Fruit fly (Drosophila melanogaster): ENCODE measurements around the gene CG9674.

CG9674 gene

DNA sequence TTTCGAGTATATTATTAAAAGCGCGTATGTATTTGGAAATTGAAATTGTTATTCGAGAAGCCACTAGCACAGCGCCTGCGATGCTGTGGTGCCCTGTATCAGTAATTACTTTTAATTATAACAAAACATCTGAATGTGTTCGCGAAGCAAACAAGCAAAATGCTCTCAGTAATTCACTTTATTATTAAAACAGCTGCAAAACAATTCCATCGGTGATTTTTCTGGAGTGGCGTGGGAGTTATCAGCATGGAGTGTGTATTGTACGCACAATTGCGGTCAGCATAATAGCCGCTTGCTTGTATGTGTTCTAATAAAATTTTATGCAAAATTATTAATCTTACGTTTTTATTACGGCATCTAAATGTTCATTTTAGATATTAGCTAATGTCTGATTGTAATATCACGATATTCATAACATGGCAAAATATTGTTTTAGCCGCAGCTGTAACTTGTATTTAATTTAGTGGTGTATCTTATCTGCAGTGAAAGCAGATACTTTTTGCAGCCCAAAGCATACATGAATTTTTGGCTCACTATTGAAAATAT is 25.2 kb downstream of the CG9674 start:
- TF ChIP-seq CG8478 (optimal IDR thresholded peaks at IDR 0.05) (no peak), CTCF (optimal IDR thresholded peaks at IDR 0.05) (no peak)

DNA sequence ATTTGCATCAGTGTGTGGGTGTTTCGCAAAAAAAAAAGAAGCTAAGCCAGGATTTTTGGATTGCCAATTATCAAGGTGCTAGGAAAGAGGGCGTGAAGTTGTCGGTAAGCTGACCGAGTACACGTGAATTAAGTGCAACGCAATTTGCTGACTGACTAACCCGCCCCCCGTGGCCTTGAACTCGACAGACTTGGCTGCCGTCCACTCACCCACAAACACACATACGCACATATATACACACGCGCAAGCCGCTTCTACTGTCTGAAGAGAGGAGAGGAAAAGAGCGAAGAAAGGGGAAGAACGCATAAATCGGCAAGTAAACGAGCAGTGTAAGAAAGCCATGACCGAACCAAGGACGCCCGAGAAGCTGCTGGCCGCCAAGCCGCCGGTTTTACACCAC is 27.2 kb downstream of the CG9674 start:
- TF ChIP-seq CTCF (optimal IDR thresholded peaks at IDR 0.05) (no peak), CG8478 (optimal IDR thresholded peaks at IDR 0.05) (no peak)

dm6 chr3L:16779704-16780173 is 27.8 kb downstream of the CG9674 start, which contains the start of the genes mus302 and CG9705:
Gene mus302 (minus strand): TSS chr3L:16779736.
Gene CG9705 (plus strand): TSS chr3L:16780100.
- TF ChIP-seq CTCF (optimal IDR thresholded peaks at IDR 0.05): no peak
- TF ChIP-seq CG8478 (optimal IDR thresholded peaks at IDR 0.05): no peak

DNA sequence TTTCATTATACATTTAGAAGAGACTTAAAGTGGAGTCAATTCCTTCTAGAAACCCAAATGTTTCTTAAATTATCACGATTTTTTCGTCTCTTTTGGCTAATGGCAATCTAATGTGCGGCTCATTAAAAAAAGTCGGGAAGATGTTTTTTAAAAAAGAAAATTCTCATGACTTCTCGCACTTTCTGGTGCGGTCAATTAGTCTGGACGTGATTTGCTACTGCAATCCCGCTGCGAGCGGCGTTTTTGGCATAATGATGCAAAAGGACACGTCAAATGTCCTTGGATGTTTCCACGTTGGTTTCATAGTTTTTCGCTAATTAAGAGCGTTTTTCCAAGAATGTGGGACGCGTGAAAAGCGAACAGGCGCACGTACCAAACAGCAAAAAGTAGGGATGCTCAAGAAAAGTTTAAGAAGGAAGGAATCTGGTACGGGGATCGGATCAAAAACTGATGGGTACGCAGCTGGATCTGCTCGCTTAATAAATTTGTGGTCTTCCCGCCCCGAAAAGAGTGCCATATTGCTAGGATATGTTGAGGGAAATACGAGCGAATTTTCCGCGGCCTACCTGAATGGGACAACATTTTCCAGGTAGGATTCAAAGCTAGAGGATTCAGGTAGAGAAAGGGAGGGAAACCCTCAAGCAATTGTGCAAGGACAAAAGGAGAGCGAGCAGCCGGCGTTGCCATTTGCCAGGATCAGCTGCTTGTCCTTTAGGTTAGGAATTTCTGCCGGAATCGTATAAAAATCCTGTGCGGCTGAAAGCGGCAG is 34.6 kb downstream of the CG9674 start:
- TF ChIP-seq CG8478 (optimal IDR thresholded peaks at IDR 0.05): no peak
- TF ChIP-seq CTCF (optimal IDR thresholded peaks at IDR 0.05): no peak

DNA sequence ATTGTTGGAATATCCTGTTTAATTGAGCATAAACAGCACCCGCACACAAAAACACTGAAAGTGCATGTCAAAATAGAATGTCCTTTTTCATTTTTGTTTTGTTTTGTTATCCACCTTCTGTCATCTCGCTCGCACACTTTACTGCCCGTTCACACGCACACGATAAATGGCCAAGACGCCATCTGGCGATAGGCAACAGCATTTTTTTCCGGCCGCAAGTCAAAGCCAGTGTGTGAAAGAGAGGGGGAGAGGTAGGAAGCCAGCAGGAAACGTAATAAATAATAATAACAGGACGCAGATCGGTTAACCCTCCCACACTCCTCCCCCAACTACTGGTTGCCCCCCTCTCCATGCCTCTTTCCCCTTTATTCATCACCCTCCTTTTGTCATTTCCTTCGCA is 37.7 kb downstream of the CG9674 start:
- TF ChIP-seq CG8478 (optimal IDR thresholded peaks at IDR 0.05): no peak
- peak; percentile 88 to 94 for TF ChIP-seq CTCF (optimal IDR thresholded peaks at IDR 0.05)

- TF ChIP-seq CG8478 (optimal IDR thresholded peaks at IDR 0.05) (no peak), CTCF (optimal IDR thresholded peaks at IDR 0.05) (no peak)
These were observed 39.4 kb downstream of the CG9674 start for dm6 chr3L:16768001-16768652.

dm6 chr3L:16766901-16767300 is 40.6 kb downstream of the CG9674 start:
- TF ChIP-seq CTCF (optimal IDR thresholded peaks at IDR 0.05): no peak
- no peak for TF ChIP-seq CG8478 (optimal IDR thresholded peaks at IDR 0.05)

dm6 chr3L:16765647-16766628 is 41.6 kb downstream of the CG9674 start, which contains the start of gene Nrt:
Gene Nrt (plus strand): TSS chr3L:16766072.
- TF ChIP-seq CTCF (optimal IDR thresholded peaks at IDR 0.05): no peak
- no peak for TF ChIP-seq CG8478 (optimal IDR thresholded peaks at IDR 0.05)

- TF ChIP-seq CTCF (optimal IDR thresholded peaks at IDR 0.05): no peak
- no peak for TF ChIP-seq CG8478 (optimal IDR thresholded peaks at IDR 0.05)
These were observed 45.1 kb downstream of the CG9674 start for dm6 chr3L:16762203-16762997.

- TF ChIP-seq CTCF (optimal IDR thresholded peaks at IDR 0.05) (no peak), CG8478 (optimal IDR thresholded peaks at IDR 0.05) (no peak)
These were observed 47.3 kb downstream of the CG9674 start for dm6 chr3L:16760274-16760673.

- TF ChIP-seq CG8478 (optimal IDR thresholded peaks at IDR 0.05): no peak
These were observed 48.0 kb downstream of the CG9674 start for dm6 chr3L:16759483-16759882.

- TF ChIP-seq CG8478 (optimal IDR thresholded peaks at IDR 0.05): no peak
- TF ChIP-seq CTCF (optimal IDR thresholded peaks at IDR 0.05): no peak
These were observed 48.9 kb downstream of the CG9674 start for dm6 chr3L:16758504-16759109.

DNA sequence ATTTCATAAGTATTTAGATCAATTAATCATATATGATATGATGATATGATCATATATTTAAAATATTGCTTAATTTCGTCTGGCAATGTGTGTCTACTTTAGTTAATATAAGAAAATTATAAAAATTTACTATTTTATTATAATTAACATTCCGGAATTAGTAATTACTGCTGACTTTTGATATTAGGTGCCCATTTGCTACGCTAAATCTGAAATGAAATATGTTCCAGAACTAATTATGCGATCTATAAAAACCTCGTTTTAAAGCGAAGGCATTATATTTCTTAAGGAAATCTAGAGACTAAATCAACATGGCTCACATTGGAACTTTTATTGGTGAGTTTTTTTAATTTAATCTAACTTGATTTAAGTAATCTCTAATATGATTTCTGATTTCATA is 52.3 kb downstream of the CG9674 start, which contains the start of gene CG42852:
Gene CG42852, plus strand, starts transcription at position 301 of the 400 bp plus-strand sequence.
- TF ChIP-seq CG8478 (optimal IDR thresholded peaks at IDR 0.05) (no peak), CTCF (optimal IDR thresholded peaks at IDR 0.05) (no peak)
